Worm (Caenorhabditis elegans): ENCODE measurements around the gene F53F4.7.

- TF ChIP-seq elt-1 (tag; optimal IDR thresholded peaks at IDR 0.05; ENCODE audit: borderline replicate concordance, insufficient read depth) (no peak), snpc-4 (tag; optimal IDR thresholded peaks at IDR 0.05) (no peak), nhr-28 (tag; optimal IDR thresholded peaks at IDR 0.05) (no peak), unc-39 (tag; optimal IDR thresholded peaks at IDR 0.05) (no peak), unc-62 (GFP tag; optimal IDR thresholded peaks at IDR 0.05) (no peak), ceh-39 (tag; optimal IDR thresholded peaks at IDR 0.05) (no peak), lsy-2 (tag; optimal IDR thresholded peaks at IDR 0.05) (no peak), tbx-8 (GFP tag; optimal IDR thresholded peaks at IDR 0.05) (no peak), ces-1 (GFP tag; optimal IDR thresholded peaks at IDR 0.05) (no peak), flh-1 (GFP tag; optimal IDR thresholded peaks at IDR 0.05) (no peak), mls-2 (tag; optimal IDR thresholded peaks at IDR 0.05) (no peak)
Observed at ce11 chrV:13652322-13652721, 38.6 kb upstream of the F53F4.7 start.

All from whole organism, mixed stage, embryonic.